Fruit fly (Drosophila melanogaster): ENCODE data around the gene CG8562.
A peak's percentile ranks its signal among the peaks of the same experiment; 100 is the strongest.

The CG8562 gene

dm6 chr3L:7381359-7381976 lies 16.6 kb upstream of the CG8562 start, which contains the start of the genes SMSr and smid:
Gene SMSr, minus strand, starts transcription at chr3L:7381474.
Gene smid, plus strand, starts transcription at chr3L:7381614.
- peak; percentile 39 for TF ChIP-seq noc (tag; optimal IDR thresholded peaks at IDR 0.05)

dm6 chr3L:7387814-7388213 lies 10.3 kb upstream of the CG8562 start, which contains the start of gene CG8564:
Gene CG8564, minus strand, starts transcription at chr3L:7387914.
- no peak for TF ChIP-seq noc (tag; optimal IDR thresholded peaks at IDR 0.05)

- TF ChIP-seq noc (tag; optimal IDR thresholded peaks at IDR 0.05) = no peak
Observed at dm6 chr3L:7390004-7390403, 8.1 kb upstream of the CG8562 start.

- TF ChIP-seq noc (tag; optimal IDR thresholded peaks at IDR 0.05) = no peak
Observed at dm6 chr3L:7390442-7390841, 7.6 kb upstream of the CG8562 start, which contains the start of gene CG8563. Gene CG8563, plus strand, starts transcription at chr3L:7390742.

- no peak for TF ChIP-seq noc (tag; optimal IDR thresholded peaks at IDR 0.05)
Observed at dm6 chr3L:7396055-7396454, 2.0 kb upstream of the CG8562 start, which contains the start of gene CG32379. Gene CG32379, plus strand, starts transcription at chr3L:7396355.

dm6 chr3L:7399770-7400169 lies 1.7 kb downstream of the CG8562 start, which contains the start of gene CG18417:
Gene CG18417, plus strand, starts transcription at chr3L:7400070.
- TF ChIP-seq noc (tag; optimal IDR thresholded peaks at IDR 0.05) = no peak

dm6 chr3L:7401972-7402371 lies 3.9 kb downstream of the CG8562 start:
- no peak for TF ChIP-seq noc (tag; optimal IDR thresholded peaks at IDR 0.05)

dm6 chr3L:7404081-7404480 lies 6.0 kb downstream of the CG8562 start, which contains the start of gene CG8560:
Gene CG8560, minus strand, starts transcription at chr3L:7404181.
- peak; percentile 48 for TF ChIP-seq noc (tag; optimal IDR thresholded peaks at IDR 0.05)

dm6 chr3L:7422578-7422977 lies 24.5 kb downstream of the CG8562 start:
- no peak for TF ChIP-seq noc (tag; optimal IDR thresholded peaks at IDR 0.05)

- TF ChIP-seq noc (tag; optimal IDR thresholded peaks at IDR 0.05) = no peak
Observed at dm6 chr3L:7423517-7423916, 25.4 kb downstream of the CG8562 start, which contains the start of gene CG42458. Gene CG42458, plus strand, starts transcription at chr3L:7423827.

dm6 chr3L:7432265-7432664 lies 34.2 kb downstream of the CG8562 start:
- no peak for TF ChIP-seq noc (tag; optimal IDR thresholded peaks at IDR 0.05)

- no peak for TF ChIP-seq noc (tag; optimal IDR thresholded peaks at IDR 0.05)
Observed at dm6 chr3L:7432811-7433324, 34.8 kb downstream of the CG8562 start.

- TF ChIP-seq noc (tag; optimal IDR thresholded peaks at IDR 0.05) = no peak
Observed at dm6 chr3L:7433325-7433827, 35.3 kb downstream of the CG8562 start.

dm6 chr3L:7434198-7434597 lies 36.1 kb downstream of the CG8562 start:
- TF ChIP-seq noc (tag; optimal IDR thresholded peaks at IDR 0.05) = no peak

dm6 chr3L:7434715-7435653 lies 36.9 kb downstream of the CG8562 start, which contains the start of gene Rac2:
Gene Rac2, minus strand, starts transcription at chr3L:7435190.
- peak; percentile 60 for TF ChIP-seq noc (tag; optimal IDR thresholded peaks at IDR 0.05)

- TF ChIP-seq noc (tag; optimal IDR thresholded peaks at IDR 0.05) = no peak
Observed at dm6 chr3L:7437366-7437765, 39.3 kb downstream of the CG8562 start, which contains the start of gene CG14835. Gene CG14835, minus strand, starts transcription at chr3L:7437466.

Data from whole organism, larva.